Fruit fly (Drosophila melanogaster) whole organism, pupa: ENCODE data around the gene dmrt11E.

ENCODE experiments used
- CG12605 ChIP-seq: fragments of 200-800 bp; sonication (Bioruptor generic); IDR thresholded peaks from 2 replicates; pipeline ENCODE4 v1.3.6; 2022; ENCODE audit warnings: missing biosample characterization, missing genetic modification characterization
- CG14655 ChIP-seq: fragments of 200-800 bp; sonication (Bioruptor generic); optimal IDR thresholded peaks from 3 replicates; lab custom pipeline; 2017; ENCODE audit warnings: mild to moderate bottlenecking, missing biosample characterization, missing genetic modification reagents, missing genetic modification characterization
- CG17806 ChIP-seq: fragments of 200-800 bp; sonication (Bioruptor generic); optimal IDR thresholded peaks from 2 replicates; lab custom pipeline; 2018; ENCODE audit warnings: missing biosample characterization, mild to moderate bottlenecking, missing genetic modification characterization, moderate library complexity
- CG32121 ChIP-seq: fragments of 200-800 bp; sonication (Bioruptor generic); IDR thresholded peaks from 2 replicates; pipeline ENCODE4 v1.3.6; 2022; ENCODE audit warnings: missing biosample characterization, missing genetic modification characterization
- CG34367 ChIP-seq: fragments of 200-800 bp; sonication (Bioruptor generic); optimal IDR thresholded peaks from 2 replicates; lab custom pipeline; 2018; ENCODE audit warnings: missing biosample characterization, mild to moderate bottlenecking, missing genetic modification characterization
- CG4496 ChIP-seq: fragments of 200-800 bp; sonication (Bioruptor generic); IDR thresholded peaks from 3 replicates; pipeline ENCODE4 v1.3.6; 2022; ENCODE audit warnings: missing biosample characterization, missing genetic modification characterization
- CG8301 ChIP-seq: fragments of 200-800 bp; sonication (Bioruptor generic); optimal IDR thresholded peaks from 2 replicates; lab custom pipeline; 2018; ENCODE audit warnings: missing biosample characterization, mild to moderate bottlenecking, missing genetic modification characterization
- D1 ChIP-seq: fragments of 200-800 bp; sonication (Bioruptor generic); optimal IDR thresholded peaks from 2 replicates; lab custom pipeline; 2018; ENCODE audit warnings: missing biosample characterization, mild to moderate bottlenecking, missing genetic modification characterization, moderate library complexity
- EcR ChIP-seq: fragments of 200-800 bp; sonication (Bioruptor generic); optimal IDR thresholded peaks from 3 replicates; lab custom pipeline; 2019; ENCODE audit warnings: missing biosample characterization, missing genetic modification characterization, mild to moderate bottlenecking, moderate library complexity, missing genetic modification reagents
- Pif1A ChIP-seq: fragments of 200-800 bp; sonication (Bioruptor generic); optimal IDR thresholded peaks from 3 replicates; lab custom pipeline; 2016; ENCODE audit warnings: missing biosample characterization, missing genetic modification characterization
- Pif1B ChIP-seq: fragments of 200-800 bp; sonication (Bioruptor generic); optimal IDR thresholded peaks from 3 replicates; lab custom pipeline; 2016; ENCODE audit warnings: missing biosample characterization, missing genetic modification characterization
- fd96Ca ChIP-seq: fragments of 200-800 bp; sonication (Bioruptor generic); IDR thresholded peaks from 3 replicates; pipeline ENCODE4 v1.3.6; 2022; ENCODE audit warnings: missing biosample characterization, missing genetic modification characterization
- gl ChIP-seq: fragments of 200-800 bp; sonication (Bioruptor generic); optimal IDR thresholded peaks from 2 replicates; lab custom pipeline; 2018; ENCODE audit warnings: missing biosample characterization, mild to moderate bottlenecking, missing genetic modification characterization

dm6 chrX:13369438-13369837 is 1.4 kb downstream of the dmrt11E start:
- TF ChIP-seq fd96Ca (no peak), CG4496 (GFP tag; lab: Robert Waterston, UW) (no peak), Pif1A (GFP tag; lab: Kevin White, UChicago) (no peak), EcR (no peak), CG32121 (no peak), gl (tag; lab: Kevin White, UChicago) (no peak), CG34367 (tag; lab: Kevin White, UChicago) (no peak), CG14655 (GFP tag; lab: Kevin White, UChicago) (no peak), Pif1B (GFP tag; lab: Kevin White, UChicago) (no peak), D1 (tag; lab: Kevin White, UChicago) (no peak), CG17806 (tag; lab: Kevin White, UChicago) (no peak), CG12605 (GFP tag; lab: Robert Waterston, UW) (no peak), CG8301 (tag; lab: Kevin White, UChicago) (no peak)
